Fruit fly (Drosophila melanogaster): ENCODE results near the gene Spn77Bc.

DNA sequence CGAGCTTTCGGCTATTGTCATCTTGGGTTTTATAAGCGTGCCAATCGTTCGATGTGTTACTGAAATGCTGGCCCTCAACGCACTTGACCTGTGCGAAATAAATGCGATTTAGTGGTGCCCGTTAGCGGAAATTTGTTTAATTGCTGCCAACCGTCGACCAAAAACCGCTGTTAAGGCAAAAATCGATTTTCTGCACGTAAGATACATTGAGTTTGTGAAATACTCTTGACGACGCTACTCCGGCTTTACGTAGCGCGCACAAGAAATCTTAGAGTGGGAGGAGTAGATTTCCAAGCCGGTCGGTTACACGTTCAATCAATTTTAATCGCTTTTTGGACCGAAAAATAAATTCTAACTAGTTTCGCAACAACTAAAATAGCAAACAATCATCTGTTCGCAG lies 33.0 kb downstream of the Spn77Bc start:
- TF ChIP-seq CG7045 (GFP tag; optimal IDR thresholded peaks at IDR 0.05): no peak
- no peak for TF ChIP-seq CG33017 (tag; optimal IDR thresholded peaks at IDR 0.05)
- TF ChIP-seq bab1 (GFP tag; optimal IDR thresholded peaks at IDR 0.05): no peak
- TF ChIP-seq Hr96 (GFP tag; optimal IDR thresholded peaks at IDR 0.05): no peak
- TF ChIP-seq toe (GFP tag; optimal IDR thresholded peaks at IDR 0.05): no peak
- TF ChIP-seq tj (GFP tag; optimal IDR thresholded peaks at IDR 0.05): no peak
- TF ChIP-seq Clk (GFP tag; optimal IDR thresholded peaks at IDR 0.05): no peak

All from whole organism, adult.